Worm (Caenorhabditis elegans) whole organism, early embryonic: ENCODE results near the gene ncap-1.

Experiments
- B0310.2 ChIP-seq: sonication (generic microtip); optimal IDR thresholded peaks from 2 replicates; lab custom pipeline; 2016; ENCODE audit warnings: mild to moderate bottlenecking, missing genetic modification characterization, missing compliant biosample characterization
- F13C5.2 ChIP-seq: sonication (generic microtip); optimal IDR thresholded peaks from 2 replicates; lab custom pipeline; 2017; ENCODE audit warnings: mild to moderate bottlenecking, missing genetic modification characterization, inconsistent platforms, missing compliant biosample characterization
- aly-1 ChIP-seq: sonication (generic microtip); optimal IDR thresholded peaks from 2 replicates; lab custom pipeline; 2016; ENCODE audit warnings: missing genetic modification characterization, missing compliant biosample characterization
- ama-1 ChIP-seq: fragments of 150-350 bp; optimal IDR thresholded peaks from 2 replicates; lab custom pipeline; 2014
- ceh-13 ChIP-seq: fragments of 200-800 bp; sonication (Bioruptor generic); optimal IDR thresholded peaks from 2 replicates; lab custom pipeline; 2018; ENCODE audit warnings: mild to moderate bottlenecking, missing genetic modification characterization, missing compliant biosample characterization
- ceh-36 ChIP-seq: sonication (generic microtip); optimal IDR thresholded peaks from 2 replicates; lab custom pipeline; 2016; ENCODE audit warnings: missing genetic modification characterization, inconsistent platforms, missing compliant biosample characterization
- flt-1 ChIP-seq: fragments of 200-800 bp; sonication (Bioruptor generic); IDR thresholded peaks from 2 replicates; pipeline ENCODE4 v1.3.6; 2022; ENCODE audit warnings: missing genetic modification characterization, missing compliant biosample characterization
- hmbx-1 ChIP-seq: sonication (generic microtip); optimal IDR thresholded peaks from 2 replicates; lab custom pipeline; 2016; ENCODE audit warnings: mild to moderate bottlenecking, missing genetic modification characterization, missing compliant biosample characterization
- hmg-4 ChIP-seq: fragments of 200-800 bp; sonication (Bioruptor generic); optimal IDR thresholded peaks from 2 replicates; lab custom pipeline; 2018; ENCODE audit warnings: mild to moderate bottlenecking, missing genetic modification characterization, missing compliant biosample characterization
- scrt-1 ChIP-seq: fragments of 200-800 bp; sonication (Bioruptor generic); IDR thresholded peaks from 2 replicates; pipeline ENCODE4 v1.3.6; 2022; ENCODE audit warnings: missing genetic modification characterization, missing compliant biosample characterization
- sea-1 ChIP-seq: fragments of 200-800 bp; sonication (Bioruptor generic); conservative IDR thresholded peaks from 2 replicates; pipeline ENCODE4 v1.3.6; 2022; ENCODE audit warnings: missing genetic modification characterization, missing compliant biosample characterization
- tbx-11 ChIP-seq: fragments of 200-800 bp; sonication (Bioruptor generic); IDR thresholded peaks from 2 replicates; pipeline ENCODE4 v1.3.6; 2022; ENCODE audit warnings: missing genetic modification characterization, missing compliant biosample characterization
- tbx-37 ChIP-seq: fragments of 200-800 bp; sonication (Bioruptor generic); conservative IDR thresholded peaks from 2 replicates; pipeline ENCODE4 v1.3.6; 2022; ENCODE audit warnings: missing genetic modification reagents, missing genetic modification characterization, missing compliant biosample characterization
- tra-4 ChIP-seq: sonication (generic microtip); optimal IDR thresholded peaks from 2 replicates; lab custom pipeline; 2017; ENCODE audit warnings: missing genetic modification characterization, missing compliant biosample characterization

ce11 chrII:2958308-2958707 lies 39.2 kb upstream of the ncap-1 start, which contains the start of gene srw-60:
- TF ChIP-seq B0310.2 (tag; lab: Kevin White, UChicago) (no peak), aly-1 (tag; lab: Kevin White, UChicago) (no peak), sea-1 (GFP tag; lab: Robert Waterston, UW) (no peak), ama-1 (lab: Kevin White, UChicago) (no peak), tbx-37 (no peak), hmg-4 (GFP tag; lab: Kevin White, UChicago) (no peak), hmbx-1 (tag; lab: Kevin White, UChicago) (no peak), tra-4 (tag; lab: Kevin White, UChicago) (no peak), tbx-11 (no peak), F13C5.2 (tag; lab: Kevin White, UChicago) (no peak), ceh-36 (tag; lab: Kevin White, UChicago) (no peak), flt-1 (GFP tag; lab: Robert Waterston, UW) (no peak), scrt-1 (GFP tag; lab: Robert Waterston, UW) (no peak), ceh-13 (GFP tag; lab: Kevin White, UChicago) (no peak)
